Worm (Caenorhabditis elegans) whole organism, early embryonic: Measurements from ENCODE around the gene C01G6.9.

Experiments
- B0310.2 ChIP-seq: sonication (generic microtip); optimal IDR thresholded peaks from 2 replicates; lab custom pipeline; 2016; ENCODE audit warnings: mild to moderate bottlenecking, missing genetic modification characterization, missing compliant biosample characterization
- F13C5.2 ChIP-seq: sonication (generic microtip); optimal IDR thresholded peaks from 2 replicates; lab custom pipeline; 2017; ENCODE audit warnings: mild to moderate bottlenecking, missing genetic modification characterization, inconsistent platforms, missing compliant biosample characterization
- aly-1 ChIP-seq: sonication (generic microtip); optimal IDR thresholded peaks from 2 replicates; lab custom pipeline; 2016; ENCODE audit warnings: missing genetic modification characterization, missing compliant biosample characterization
- ama-1 ChIP-seq: fragments of 150-350 bp; optimal IDR thresholded peaks from 2 replicates; lab custom pipeline; 2014
- ceh-13 ChIP-seq: fragments of 200-800 bp; sonication (Bioruptor generic); optimal IDR thresholded peaks from 2 replicates; lab custom pipeline; 2018; ENCODE audit warnings: mild to moderate bottlenecking, missing genetic modification characterization, missing compliant biosample characterization
- ceh-36 ChIP-seq: sonication (generic microtip); optimal IDR thresholded peaks from 2 replicates; lab custom pipeline; 2016; ENCODE audit warnings: missing genetic modification characterization, inconsistent platforms, missing compliant biosample characterization
- ets-7 ChIP-seq: sonication (generic microtip); optimal IDR thresholded peaks from 2 replicates; lab custom pipeline; 2016; ENCODE audit warnings: missing genotype, missing genetic modification characterization, missing compliant biosample characterization
- flt-1 ChIP-seq: fragments of 200-800 bp; sonication (Bioruptor generic); IDR thresholded peaks from 2 replicates; pipeline ENCODE4 v1.3.6; 2022; ENCODE audit warnings: missing genetic modification characterization, missing compliant biosample characterization
- hmbx-1 ChIP-seq: sonication (generic microtip); optimal IDR thresholded peaks from 2 replicates; lab custom pipeline; 2016; ENCODE audit warnings: mild to moderate bottlenecking, missing genetic modification characterization, missing compliant biosample characterization
- hmg-4 ChIP-seq: fragments of 200-800 bp; sonication (Bioruptor generic); optimal IDR thresholded peaks from 2 replicates; lab custom pipeline; 2018; ENCODE audit warnings: mild to moderate bottlenecking, missing genetic modification characterization, missing compliant biosample characterization
- hnd-1 ChIP-seq: sonication (generic microtip); optimal IDR thresholded peaks from 2 replicates; lab custom pipeline; 2016; ENCODE audit warnings: missing genetic modification characterization, missing compliant biosample characterization
- pes-1 ChIP-seq: fragments of 200-800 bp; sonication (Bioruptor generic); IDR thresholded peaks from 2 replicates; pipeline ENCODE4 v1.3.6; 2022; ENCODE audit warnings: missing genetic modification reagents, missing genetic modification characterization, missing compliant biosample characterization
- scrt-1 ChIP-seq: fragments of 200-800 bp; sonication (Bioruptor generic); IDR thresholded peaks from 2 replicates; pipeline ENCODE4 v1.3.6; 2022; ENCODE audit warnings: missing genetic modification characterization, missing compliant biosample characterization
- sea-1 ChIP-seq: fragments of 200-800 bp; sonication (Bioruptor generic); conservative IDR thresholded peaks from 2 replicates; pipeline ENCODE4 v1.3.6; 2022; ENCODE audit warnings: missing genetic modification characterization, missing compliant biosample characterization
- tbx-11 ChIP-seq: fragments of 200-800 bp; sonication (Bioruptor generic); IDR thresholded peaks from 2 replicates; pipeline ENCODE4 v1.3.6; 2022; ENCODE audit warnings: missing genetic modification characterization, missing compliant biosample characterization
- tbx-37 ChIP-seq: fragments of 200-800 bp; sonication (Bioruptor generic); conservative IDR thresholded peaks from 2 replicates; pipeline ENCODE4 v1.3.6; 2022; ENCODE audit warnings: missing genetic modification reagents, missing genetic modification characterization, missing compliant biosample characterization
- tra-4 ChIP-seq: sonication (generic microtip); optimal IDR thresholded peaks from 2 replicates; lab custom pipeline; 2017; ENCODE audit warnings: missing genetic modification characterization, missing compliant biosample characterization

Gene C01G6.9

DNA sequence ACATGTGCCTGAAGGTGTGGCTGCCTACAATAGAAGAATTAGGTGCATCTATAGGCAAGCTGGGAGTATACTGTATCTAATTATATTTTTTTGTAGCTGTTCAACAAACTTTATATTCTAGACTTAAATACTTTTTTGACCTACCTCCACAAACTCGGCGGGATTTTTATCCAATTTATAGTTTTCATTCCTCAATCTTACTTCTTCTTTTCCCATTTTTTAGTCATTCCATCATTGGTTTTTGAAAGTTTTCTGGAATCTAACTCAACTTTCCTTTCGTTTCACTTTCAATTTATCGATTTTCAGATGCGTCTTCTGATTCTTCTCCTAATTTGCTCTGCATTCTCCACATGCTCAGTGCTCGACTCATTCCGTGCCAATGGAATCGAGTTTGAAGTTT is 26.0 kb downstream of the C01G6.9 start, which contains the start of gene C01G6.3:
TSS of gene C01G6.3 (plus strand) at position 301 of the 400 bp plus-strand sequence.
- TF ChIP-seq B0310.2 (tag; lab: Kevin White, UChicago), result no peak
- TF ChIP-seq ama-1, result no peak
- TF ChIP-seq F13C5.2 (tag; lab: Kevin White, UChicago), result no peak
- TF ChIP-seq tra-4 (tag; lab: Kevin White, UChicago), result no peak
- no peak for TF ChIP-seq hnd-1 (tag; lab: Kevin White, UChicago)
- no peak for TF ChIP-seq sea-1
- TF ChIP-seq ceh-36 (tag; lab: Kevin White, UChicago), result no peak
- no peak for TF ChIP-seq aly-1 (tag; lab: Kevin White, UChicago)
- TF ChIP-seq hmbx-1 (tag; lab: Kevin White, UChicago), result no peak
- no peak for TF ChIP-seq ceh-13
- no peak for TF ChIP-seq tbx-37
- TF ChIP-seq tbx-11, result no peak
- TF ChIP-seq flt-1 (GFP tag; lab: Robert Waterston, UW), result no peak
- no peak for TF ChIP-seq hmg-4
- no peak for TF ChIP-seq scrt-1

ce11 chrII:9268983-9269382 is 26.6 kb downstream of the C01G6.9 start:
- no peak for TF ChIP-seq F13C5.2 (tag; lab: Kevin White, UChicago)
- TF ChIP-seq tbx-11, result no peak
- no peak for TF ChIP-seq B0310.2 (tag; lab: Kevin White, UChicago)
- no peak for TF ChIP-seq tbx-37
- no peak for TF ChIP-seq tra-4 (tag; lab: Kevin White, UChicago)
- TF ChIP-seq ceh-13, result no peak
- TF ChIP-seq sea-1, result no peak
- no peak for TF ChIP-seq flt-1 (GFP tag; lab: Robert Waterston, UW)
- no peak for TF ChIP-seq hmbx-1 (tag; lab: Kevin White, UChicago)
- peak; percentile 59 for TF ChIP-seq ceh-36 (tag; lab: Kevin White, UChicago)
- peak; percentile 56 for TF ChIP-seq pes-1 (GFP tag; lab: Robert Waterston, UW)
- no peak for TF ChIP-seq ama-1

- no peak for TF ChIP-seq tbx-11
Observed at ce11 chrII:9266755-9267154, 28.9 kb downstream of the C01G6.9 start, which contains the start of gene C01G6.2. TSS of gene C01G6.2 (plus strand) at chrII:9267055.

DNA sequence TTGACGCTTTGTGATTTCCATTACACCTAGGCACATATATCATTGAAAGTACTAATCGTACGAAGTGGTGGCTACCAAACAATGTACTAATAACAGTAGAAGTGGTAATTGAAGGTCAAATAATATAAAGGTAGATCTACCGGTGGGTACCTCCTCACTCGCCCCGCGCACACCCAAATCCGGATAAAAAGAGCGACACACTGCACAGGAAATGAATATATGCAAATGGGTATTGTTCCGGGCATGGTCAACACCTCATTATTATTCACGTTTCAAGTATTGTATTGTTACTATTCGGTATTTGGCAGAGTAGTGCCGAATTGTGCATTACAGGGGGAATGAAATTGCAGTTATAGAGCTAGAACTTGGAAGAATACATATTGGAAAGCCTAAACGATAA is 29.4 kb downstream of the C01G6.9 start:
- no peak for TF ChIP-seq hmbx-1 (tag; lab: Kevin White, UChicago)
- no peak for TF ChIP-seq pes-1 (GFP tag; lab: Robert Waterston, UW)
- TF ChIP-seq ceh-36 (tag; lab: Kevin White, UChicago), result no peak
- no peak for TF ChIP-seq tbx-37
- TF ChIP-seq ets-7 (tag; lab: Kevin White, UChicago), result no peak
- no peak for TF ChIP-seq hmg-4
- TF ChIP-seq flt-1 (GFP tag; lab: Robert Waterston, UW), result no peak
- no peak for TF ChIP-seq tra-4 (tag; lab: Kevin White, UChicago)
- TF ChIP-seq hnd-1 (tag; lab: Kevin White, UChicago), result no peak
- TF ChIP-seq sea-1, result no peak
- TF ChIP-seq tbx-11, result no peak

DNA sequence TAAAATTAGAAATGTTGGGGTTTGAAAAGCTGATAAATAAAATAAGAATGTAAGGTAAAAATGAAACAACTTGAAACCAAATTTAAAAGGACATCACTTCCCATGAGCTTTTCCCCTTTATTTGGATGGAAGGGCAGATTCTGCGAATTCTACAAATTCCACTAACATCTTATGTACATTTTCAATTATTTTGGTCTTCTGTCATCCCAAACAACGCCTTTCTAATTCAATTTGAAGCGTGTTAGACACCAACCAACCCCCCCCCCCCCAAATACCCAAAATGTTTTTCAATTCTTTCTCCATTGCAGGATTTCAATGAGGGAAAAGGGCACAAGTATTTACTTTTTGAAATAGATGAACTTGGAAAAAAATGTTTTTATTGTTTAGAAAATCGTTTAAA is 29.9 kb downstream of the C01G6.9 start:
- TF ChIP-seq hmg-4, result no peak
- TF ChIP-seq ets-7 (tag; lab: Kevin White, UChicago), result no peak
- TF ChIP-seq B0310.2 (tag; lab: Kevin White, UChicago), result no peak
- no peak for TF ChIP-seq aly-1 (tag; lab: Kevin White, UChicago)
- no peak for TF ChIP-seq hmbx-1 (tag; lab: Kevin White, UChicago)
- TF ChIP-seq hnd-1 (tag; lab: Kevin White, UChicago), result no peak
- TF ChIP-seq sea-1, result no peak
- TF ChIP-seq pes-1 (GFP tag; lab: Robert Waterston, UW), result no peak
- TF ChIP-seq flt-1 (GFP tag; lab: Robert Waterston, UW), result no peak
- TF ChIP-seq tbx-11, result no peak
- TF ChIP-seq ceh-13, result no peak

DNA sequence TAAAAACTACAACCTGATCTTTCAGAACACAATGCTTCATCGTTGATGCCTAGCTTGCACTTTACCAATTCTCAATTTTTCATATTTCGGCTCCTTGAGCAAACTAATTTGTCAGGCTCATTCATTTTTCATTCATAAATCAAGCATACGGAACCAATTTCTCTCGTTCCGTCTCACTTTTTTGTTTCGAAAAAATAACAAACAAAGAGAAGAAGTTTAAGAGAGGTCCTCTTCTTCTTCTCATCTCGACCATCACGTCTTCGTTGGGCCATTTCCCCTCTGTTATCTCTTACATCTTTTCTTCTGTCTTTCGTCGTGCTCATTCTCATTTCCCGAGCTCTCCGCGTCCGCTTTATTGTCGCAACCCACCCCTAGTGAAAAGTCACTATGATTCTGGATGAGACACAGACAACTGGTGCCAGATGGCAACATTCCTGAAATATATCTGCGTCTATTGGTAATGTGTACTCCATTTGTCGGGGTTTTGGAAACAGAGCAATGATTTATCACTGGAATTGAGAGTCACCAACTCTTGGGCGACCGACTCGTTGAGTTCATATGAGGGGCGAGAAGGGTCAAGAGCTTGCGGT is 30.8 kb downstream of the C01G6.9 start:
- TF ChIP-seq pes-1 (GFP tag; lab: Robert Waterston, UW), result no peak
- TF ChIP-seq sea-1, result no peak
- TF ChIP-seq hnd-1 (tag; lab: Kevin White, UChicago), result no peak
- no peak for TF ChIP-seq hmg-4
- no peak for TF ChIP-seq flt-1 (GFP tag; lab: Robert Waterston, UW)
- TF ChIP-seq ceh-13, result no peak
- no peak for TF ChIP-seq ets-7 (tag; lab: Kevin White, UChicago)
- no peak for TF ChIP-seq hmbx-1 (tag; lab: Kevin White, UChicago)
- no peak for TF ChIP-seq aly-1 (tag; lab: Kevin White, UChicago)
- no peak for TF ChIP-seq ama-1
- no peak for TF ChIP-seq tbx-11
- no peak for TF ChIP-seq scrt-1

ce11 chrII:9263784-9264183 is 31.8 kb downstream of the C01G6.9 start:
- TF ChIP-seq sea-1 (no peak), B0310.2 (tag; lab: Kevin White, UChicago) (no peak), ceh-13 (no peak), ama-1 (no peak), hnd-1 (tag; lab: Kevin White, UChicago) (no peak), tbx-37 (no peak), hmg-4 (no peak), pes-1 (GFP tag; lab: Robert Waterston, UW) (no peak), hmbx-1 (tag; lab: Kevin White, UChicago) (no peak), tra-4 (tag; lab: Kevin White, UChicago) (no peak), flt-1 (GFP tag; lab: Robert Waterston, UW) (no peak), F13C5.2 (tag; lab: Kevin White, UChicago) (no peak), ets-7 (tag; lab: Kevin White, UChicago) (no peak), tbx-11 (no peak), ceh-36 (tag; lab: Kevin White, UChicago) (no peak), scrt-1 (no peak)

ce11 chrII:9262845-9263402 is 32.7 kb downstream of the C01G6.9 start:
- TF ChIP-seq F13C5.2 (tag; lab: Kevin White, UChicago) (peak; percentile 38), sea-1 (0 out of 2 replicates have a peak, but pooled peaks have one; percentile 20), pes-1 (GFP tag; lab: Robert Waterston, UW) (no peak), B0310.2 (tag; lab: Kevin White, UChicago) (peak; percentile 14), hmg-4 (peak; percentile 85), hmbx-1 (tag; lab: Kevin White, UChicago) (no peak), ets-7 (tag; lab: Kevin White, UChicago) (peak; percentile 2)
